Worm (Caenorhabditis elegans): ENCODE data around the gene F44E5.17.

Gene F44E5.17

DNA sequence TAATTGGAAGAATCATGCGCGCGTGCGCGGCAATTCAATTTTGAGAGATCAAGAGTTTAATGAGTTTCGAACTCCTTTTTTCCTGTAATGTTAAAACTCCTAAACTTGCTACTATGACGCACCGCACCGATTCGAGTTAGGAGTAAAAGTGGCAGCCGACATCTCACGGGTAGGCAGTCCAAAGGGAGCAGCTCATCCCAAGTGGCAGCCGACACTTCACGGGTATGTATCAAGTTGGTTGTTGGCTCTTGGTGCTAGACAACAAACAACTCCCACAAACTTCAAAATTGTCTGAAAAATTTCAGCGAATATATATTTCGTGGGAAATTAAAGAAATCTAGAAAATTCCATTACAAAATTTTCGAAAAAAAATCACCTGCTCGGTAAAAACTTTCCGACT lies 4.8 kb upstream of the F44E5.17 start:
- TF ChIP-seq hmbx-1 (tag; optimal IDR thresholded peaks at IDR 0.05) (no peak), ets-7 (tag; optimal IDR thresholded peaks at IDR 0.05) (no peak), ama-1 (optimal IDR thresholded peaks at IDR 0.05) (no peak)

DNA sequence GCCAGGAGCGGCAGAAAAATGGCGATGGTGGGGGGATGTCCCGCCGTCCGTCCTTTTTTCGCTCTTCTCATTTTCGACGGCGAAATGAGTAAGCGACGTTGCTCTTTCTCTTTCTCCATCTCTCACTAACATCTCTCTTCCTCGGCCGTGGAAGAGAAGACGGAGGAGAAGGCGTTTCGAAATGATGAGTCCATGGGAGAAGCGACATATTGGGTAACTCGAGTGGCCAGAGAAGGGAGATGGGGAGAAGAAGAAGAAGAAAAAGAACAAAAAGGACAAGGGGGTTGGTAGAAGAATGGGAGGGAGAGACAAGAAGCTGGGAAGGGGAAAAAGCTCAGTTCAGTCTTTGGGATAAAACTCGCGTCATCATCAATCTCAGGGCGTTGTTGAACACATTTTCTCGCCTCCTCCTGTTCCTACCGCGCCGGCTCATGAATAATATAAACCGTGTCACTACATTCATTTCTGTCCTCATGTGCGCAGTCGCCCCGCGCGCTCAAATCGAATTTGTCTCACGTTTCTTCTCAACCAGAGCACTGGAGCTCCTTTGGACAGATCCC lies 3.3 kb upstream of the F44E5.17 start:
- TF ChIP-seq aly-1 (tag; optimal IDR thresholded peaks at IDR 0.05) = peak; percentile 33
- no peak for TF ChIP-seq ama-1 (optimal IDR thresholded peaks at IDR 0.05)

DNA sequence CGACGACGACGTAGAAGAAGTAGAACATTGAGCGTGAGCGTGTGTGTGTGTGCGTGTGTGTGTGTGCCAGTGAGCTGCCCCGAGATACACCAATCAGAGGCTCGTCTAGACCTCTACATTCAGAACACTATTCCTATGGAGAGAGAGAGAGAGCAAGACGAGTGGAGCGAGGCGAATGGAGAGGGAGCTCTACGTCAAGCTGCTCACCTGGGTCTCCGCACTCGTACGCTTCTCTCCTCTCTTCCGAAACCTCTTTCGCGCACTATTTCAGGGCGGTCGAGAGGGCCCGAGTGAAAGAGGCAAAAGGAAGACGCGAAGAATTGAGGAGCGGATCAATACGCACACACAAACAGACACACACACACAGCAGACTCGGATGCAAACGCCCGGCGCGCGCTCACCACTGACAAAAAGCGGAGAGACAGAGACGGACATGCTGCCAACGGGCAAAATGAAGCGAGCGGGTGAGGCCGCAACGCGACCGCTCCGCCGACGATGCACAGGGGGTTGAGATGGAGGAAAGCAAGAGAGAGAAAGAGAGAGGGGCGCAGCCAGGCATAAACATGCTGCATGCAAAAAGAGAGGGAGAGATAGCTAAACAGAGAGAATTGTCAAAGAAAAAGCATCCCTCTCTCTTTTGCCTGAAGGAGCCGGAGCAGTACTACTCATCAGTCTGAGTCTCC lies 1.2 kb upstream of the F44E5.17 start:
- TF ChIP-seq F13C5.2 (tag; optimal IDR thresholded peaks at IDR 0.05) = peak; percentile 90
- no peak for TF ChIP-seq hnd-1 (tag; optimal IDR thresholded peaks at IDR 0.05)
- 0 out of 2 replicates have a peak, but pooled peaks have one; percentile 53 for TF ChIP-seq tbx-11 (GFP tag; IDR thresholded peaks at IDR 0.05)
- TF ChIP-seq B0310.2 (tag; optimal IDR thresholded peaks at IDR 0.05) = peak; percentile 32
- TF ChIP-seq ceh-36 (tag; optimal IDR thresholded peaks at IDR 0.05) = no peak
- peak; percentile 55 for TF ChIP-seq aly-1 (tag; optimal IDR thresholded peaks at IDR 0.05)
- TF ChIP-seq tra-4 (tag; optimal IDR thresholded peaks at IDR 0.05) = no peak
- no peak for TF ChIP-seq ama-1 (optimal IDR thresholded peaks at IDR 0.05)
- TF ChIP-seq sea-1 (GFP tag; conservative IDR thresholded peaks at IDR 0.05) = 0 out of 2 replicates have a peak, but pooled peaks have one; percentile 50
- TF ChIP-seq tbx-37 (GFP tag; conservative IDR thresholded peaks at IDR 0.05) = no peak
- TF ChIP-seq hmbx-1 (tag; optimal IDR thresholded peaks at IDR 0.05) = no peak
- TF ChIP-seq pes-1 (GFP tag; IDR thresholded peaks at IDR 0.05) = peak; percentile 40; the same call in 1 of the 2 replicates
- peak; percentile 93 for TF ChIP-seq hmg-4 (GFP tag; optimal IDR thresholded peaks at IDR 0.05)
- TF ChIP-seq ceh-13 (GFP tag; optimal IDR thresholded peaks at IDR 0.05) = no peak
- TF ChIP-seq ets-7 (tag; optimal IDR thresholded peaks at IDR 0.05) = peak; percentile 35
- 0 out of 2 replicates have a peak, but pooled peaks have one; percentile 51 for TF ChIP-seq scrt-1 (GFP tag; IDR thresholded peaks at IDR 0.05)
- TF ChIP-seq flt-1 (GFP tag; IDR thresholded peaks at IDR 0.05) = 0 out of 2 replicates have a peak, but pooled peaks have one; percentile 43

DNA sequence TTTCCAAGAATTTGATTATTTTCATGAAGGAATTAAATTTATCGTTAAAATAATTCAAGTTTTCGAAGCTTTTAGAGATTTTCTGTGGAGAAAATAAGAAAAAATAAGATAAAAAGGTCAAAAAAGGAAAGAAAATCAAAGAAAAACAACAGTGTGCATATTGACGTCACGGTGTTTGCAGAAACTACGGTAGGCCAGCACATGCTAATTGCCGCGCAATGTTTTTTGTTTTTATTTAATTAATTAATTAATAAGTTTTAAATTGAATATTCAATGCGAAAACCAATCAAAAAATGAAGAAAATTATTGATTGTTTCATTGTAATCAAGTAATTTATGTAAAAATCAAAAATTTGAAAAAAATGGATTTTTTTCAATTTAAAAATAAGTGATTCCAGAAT lies 505 bp downstream of the F44E5.17 start:
- no peak for TF ChIP-seq tra-4 (tag; optimal IDR thresholded peaks at IDR 0.05)
- no peak for TF ChIP-seq ceh-36 (tag; optimal IDR thresholded peaks at IDR 0.05)
- no peak for TF ChIP-seq tbx-37 (GFP tag; conservative IDR thresholded peaks at IDR 0.05)
- TF ChIP-seq flt-1 (GFP tag; IDR thresholded peaks at IDR 0.05) = no peak
- no peak for TF ChIP-seq B0310.2 (tag; optimal IDR thresholded peaks at IDR 0.05)
- TF ChIP-seq hmbx-1 (tag; optimal IDR thresholded peaks at IDR 0.05) = no peak
- TF ChIP-seq F13C5.2 (tag; optimal IDR thresholded peaks at IDR 0.05) = no peak
- no peak for TF ChIP-seq sea-1 (GFP tag; conservative IDR thresholded peaks at IDR 0.05)
- no peak for TF ChIP-seq tbx-11 (GFP tag; IDR thresholded peaks at IDR 0.05)
- no peak for TF ChIP-seq pes-1 (GFP tag; IDR thresholded peaks at IDR 0.05)

DNA sequence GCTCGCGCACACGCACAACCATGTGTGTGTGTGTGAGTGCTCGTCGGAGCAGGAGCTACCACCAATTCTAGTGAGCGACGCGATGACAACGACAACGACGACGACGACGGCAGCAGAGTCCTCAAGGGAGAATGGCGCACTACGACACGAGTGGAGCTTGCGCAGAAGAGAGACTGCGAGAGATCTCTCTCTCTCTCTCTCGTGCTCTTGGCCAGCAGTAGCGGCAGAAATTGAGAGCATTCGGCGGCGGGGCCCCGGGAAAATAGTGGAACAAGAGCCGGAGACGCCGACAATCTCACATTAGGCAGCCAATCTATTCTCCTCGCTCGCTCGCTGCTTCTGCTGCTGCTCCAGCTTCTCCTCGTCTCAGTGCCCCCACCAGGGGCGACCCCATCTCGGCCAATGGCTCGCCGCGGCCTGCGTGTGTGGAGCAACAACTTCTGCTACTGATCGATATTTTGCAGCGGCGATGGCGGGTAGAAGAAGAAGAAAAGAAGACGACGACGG lies 1.6 kb downstream of the F44E5.17 start:
- TF ChIP-seq ceh-13 (GFP tag; optimal IDR thresholded peaks at IDR 0.05) (no peak), tbx-37 (GFP tag; conservative IDR thresholded peaks at IDR 0.05) (no peak), pes-1 (GFP tag; IDR thresholded peaks at IDR 0.05) (peak; percentile 33; the same call in 1 of the 2 replicates), ceh-36 (tag; optimal IDR thresholded peaks at IDR 0.05) (no peak), ets-7 (tag; optimal IDR thresholded peaks at IDR 0.05) (no peak), hmg-4 (GFP tag; optimal IDR thresholded peaks at IDR 0.05) (peak; percentile 75), ama-1 (optimal IDR thresholded peaks at IDR 0.05) (no peak), flt-1 (GFP tag; IDR thresholded peaks at IDR 0.05) (0 out of 2 replicates have a peak, but pooled peaks have one; percentile 16), sea-1 (GFP tag; conservative IDR thresholded peaks at IDR 0.05) (no peak), aly-1 (tag; optimal IDR thresholded peaks at IDR 0.05) (peak; percentile 52), tbx-11 (GFP tag; IDR thresholded peaks at IDR 0.05) (no peak), hnd-1 (tag; optimal IDR thresholded peaks at IDR 0.05) (no peak), F13C5.2 (tag; optimal IDR thresholded peaks at IDR 0.05) (peak; percentile 72), B0310.2 (tag; optimal IDR thresholded peaks at IDR 0.05) (peak; percentile 19), tra-4 (tag; optimal IDR thresholded peaks at IDR 0.05) (no peak), scrt-1 (GFP tag; IDR thresholded peaks at IDR 0.05) (peak; percentile 32; the same call in 1 of the 2 replicates), hmbx-1 (tag; optimal IDR thresholded peaks at IDR 0.05) (no peak)

DNA sequence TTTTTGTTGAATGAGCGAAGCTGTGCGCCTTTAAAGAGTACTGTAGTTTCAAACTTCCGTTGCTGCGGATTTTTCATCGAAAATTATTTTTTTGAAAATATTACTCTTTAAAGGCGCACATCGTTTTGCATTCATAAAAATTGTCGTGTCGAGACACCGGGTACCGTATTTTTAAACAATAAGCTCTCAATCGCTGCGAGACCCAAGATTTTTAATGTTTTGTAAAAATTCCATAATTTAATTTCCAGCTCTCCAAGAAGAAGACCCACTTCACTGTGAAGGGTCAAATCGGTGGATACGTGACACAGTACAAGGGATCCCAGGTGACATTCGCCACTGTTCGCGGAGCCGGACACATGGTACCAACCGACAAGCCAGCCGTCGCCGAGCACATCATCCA lies 6.1 kb downstream of the F44E5.17 start:
- TF ChIP-seq F13C5.2 (tag; optimal IDR thresholded peaks at IDR 0.05) (no peak), scrt-1 (GFP tag; IDR thresholded peaks at IDR 0.05) (no peak), hmg-4 (GFP tag; optimal IDR thresholded peaks at IDR 0.05) (no peak)

DNA sequence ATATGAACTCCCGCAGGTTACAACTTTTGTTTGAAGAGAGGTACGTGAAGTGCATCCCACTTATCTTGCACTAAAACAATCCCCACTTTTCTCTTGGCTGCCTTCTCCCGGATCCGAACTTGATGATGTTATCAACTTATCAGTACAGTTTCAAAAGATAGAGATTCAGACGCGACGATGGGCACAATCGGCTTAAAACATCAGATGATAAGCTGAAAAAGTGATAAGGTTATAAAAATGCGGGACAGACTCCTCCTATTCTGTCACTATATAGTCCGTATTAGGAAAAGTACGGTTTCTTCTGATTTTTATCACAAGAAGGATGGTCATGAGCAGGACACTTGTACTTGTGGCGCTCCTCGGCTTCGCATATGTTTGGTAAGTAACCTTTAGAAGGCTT lies 9.2 kb downstream of the F44E5.17 start, which contains the start of gene ctsa-1.2:
TSS of gene ctsa-1.2 (plus strand) at position 160 of the 400 bp plus-strand sequence.
- no peak for TF ChIP-seq tra-4 (tag; optimal IDR thresholded peaks at IDR 0.05)
- no peak for TF ChIP-seq tbx-37 (GFP tag; conservative IDR thresholded peaks at IDR 0.05)
- no peak for TF ChIP-seq sea-1 (GFP tag; conservative IDR thresholded peaks at IDR 0.05)
- TF ChIP-seq hmbx-1 (tag; optimal IDR thresholded peaks at IDR 0.05) = no peak
- TF ChIP-seq F13C5.2 (tag; optimal IDR thresholded peaks at IDR 0.05) = no peak
- no peak for TF ChIP-seq flt-1 (GFP tag; IDR thresholded peaks at IDR 0.05)

DNA sequence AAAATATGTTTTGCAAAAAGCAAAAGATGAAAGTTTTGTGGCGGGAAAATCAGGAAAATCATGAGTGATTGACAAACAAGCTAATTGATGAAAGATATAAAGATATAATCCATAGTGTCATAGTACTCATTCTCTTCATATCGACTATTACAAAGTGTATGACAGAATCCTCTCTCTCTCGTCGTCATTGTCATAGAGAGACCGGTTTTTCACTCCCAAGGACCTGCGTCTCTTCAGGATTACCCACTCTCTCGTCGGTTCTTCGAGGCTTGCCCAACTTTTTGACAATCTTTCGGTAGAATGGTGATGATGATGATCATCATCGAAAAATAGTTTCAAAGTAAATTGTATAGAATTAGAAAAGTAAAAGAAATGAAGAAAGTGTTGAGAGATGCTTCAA lies 11.0 kb downstream of the F44E5.17 start:
- TF ChIP-seq F13C5.2 (tag; optimal IDR thresholded peaks at IDR 0.05) (no peak), tbx-11 (GFP tag; IDR thresholded peaks at IDR 0.05) (no peak), tbx-37 (GFP tag; conservative IDR thresholded peaks at IDR 0.05) (no peak), hnd-1 (tag; optimal IDR thresholded peaks at IDR 0.05) (no peak), flt-1 (GFP tag; IDR thresholded peaks at IDR 0.05) (no peak), tra-4 (tag; optimal IDR thresholded peaks at IDR 0.05) (no peak)
